Worm (Caenorhabditis elegans): ENCODE measurements around the gene Y43F8B.17.

The Y43F8B.17 gene

ce11 chrV:19528535-19528934 is 44.0 kb downstream of the Y43F8B.17 start:
- TF ChIP-seq ztf-29 (GFP tag; IDR thresholded peaks at IDR 0.05), result peak; percentile 87

ce11 chrV:19529168-19529567 is 44.6 kb downstream of the Y43F8B.17 start:
- TF ChIP-seq med-1 (GFP tag; optimal IDR thresholded peaks at IDR 0.05; ENCODE audit: insufficient read depth) (no peak), klf-2 (GFP tag; conservative IDR thresholded peaks at IDR 0.05) (no peak), flt-1 (GFP tag; IDR thresholded peaks at IDR 0.05) (0 out of 2 replicates have a peak, but pooled peaks have one; percentile 7), cog-1 (tag; optimal IDR thresholded peaks at IDR 0.05) (peak; percentile 84)

ce11 chrV:19531034-19531433 is 46.5 kb downstream of the Y43F8B.17 start:
- TF ChIP-seq klf-2 (GFP tag; conservative IDR thresholded peaks at IDR 0.05) (no peak), T22C8.4 (GFP tag; IDR thresholded peaks at IDR 0.05) (no peak)

- TF ChIP-seq flt-1 (GFP tag; IDR thresholded peaks at IDR 0.05), result no peak
- no peak for TF ChIP-seq ztf-29 (GFP tag; IDR thresholded peaks at IDR 0.05)
- no peak for TF ChIP-seq ref-1 (GFP tag; conservative IDR thresholded peaks at IDR 0.05)
- TF ChIP-seq med-1 (GFP tag; optimal IDR thresholded peaks at IDR 0.05; ENCODE audit: insufficient read depth), result no peak
- no peak for TF ChIP-seq T22C8.4 (GFP tag; IDR thresholded peaks at IDR 0.05)
- no peak for TF ChIP-seq klf-2 (GFP tag; conservative IDR thresholded peaks at IDR 0.05)
- no peak for TF ChIP-seq cog-1 (tag; optimal IDR thresholded peaks at IDR 0.05)
- no peak for TF ChIP-seq tab-1 (GFP tag; IDR thresholded peaks at IDR 0.05)
- no peak for TF ChIP-seq ztf-23 (GFP tag; IDR thresholded peaks at IDR 0.05)
These were observed 48.5 kb downstream of the Y43F8B.17 start, which contains the start of gene Y43F8B.2 for ce11 chrV:19533010-19533409. Gene Y43F8B.2 (minus strand): TSS chrV:19533110.

DNA sequence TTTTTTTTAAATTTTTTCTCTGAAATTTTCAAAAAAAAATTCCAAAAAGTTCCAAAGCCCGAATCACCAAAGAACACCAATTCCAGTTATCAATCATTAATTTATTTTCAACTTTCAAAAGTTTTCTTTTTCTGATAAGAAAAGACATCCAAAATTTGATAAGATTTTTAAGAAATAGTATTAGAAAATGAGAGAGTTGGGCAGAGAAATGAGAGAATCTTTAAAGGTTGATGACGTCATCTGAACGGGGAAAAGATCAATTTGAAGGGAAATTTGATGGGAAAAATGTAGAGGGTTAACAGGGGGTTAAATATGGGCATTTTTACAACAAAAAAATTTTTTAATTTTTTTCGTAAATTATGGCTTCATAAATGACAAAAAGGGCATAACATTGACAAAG is 49.0 kb downstream of the Y43F8B.17 start:
- no peak for TF ChIP-seq ref-1 (GFP tag; conservative IDR thresholded peaks at IDR 0.05)
- TF ChIP-seq cog-1 (tag; optimal IDR thresholded peaks at IDR 0.05), result no peak
- TF ChIP-seq flt-1 (GFP tag; IDR thresholded peaks at IDR 0.05), result no peak

Measured in whole organism, midembryonic.